Fruit fly (Drosophila melanogaster): Measurements from ENCODE around the gene GMF.
A peak's percentile ranks its signal among the peaks of the same experiment; 100 is the strongest.

Gene GMF

dm6 chr2L:16317777-16318610, 15.2 kb upstream of the GMF start (continued):
- TF ChIP-seq Atf3 (GFP tag; optimal IDR thresholded peaks at IDR 0.05) (no peak), CG3407 (GFP tag; optimal IDR thresholded peaks at IDR 0.05) (peak; percentile 61), Six4 (GFP tag; optimal IDR thresholded peaks at IDR 0.05) (peak; percentile 18), CG2875 (GFP tag; optimal IDR thresholded peaks at IDR 0.05) (peak; percentile 58), CG11247 (GFP tag; IDR thresholded peaks at IDR 0.05) (peak; percentile 51), bcd (GFP tag; optimal IDR thresholded peaks at IDR 0.05) (peak; percentile 6), D (optimal IDR thresholded peaks at IDR 0.05) (no peak), D (GFP tag; optimal IDR thresholded peaks at IDR 0.05) (peak; percentile 4), Oaz (GFP tag; IDR thresholded peaks at IDR 0.05) (no peak), az2 (GFP tag; optimal IDR thresholded peaks at IDR 0.05) (no peak), maf-S (GFP tag; optimal IDR thresholded peaks at IDR 0.05) (peak; percentile 12), CG8089 (GFP tag; optimal IDR thresholded peaks at IDR 0.05) (peak; percentile 8), YL-1 (GFP tag; optimal IDR thresholded peaks at IDR 0.05) (peak; percentile 44), wek (GFP tag; optimal IDR thresholded peaks at IDR 0.05) (peak; percentile 72), CG5180 (GFP tag; optimal IDR thresholded peaks at IDR 0.05) (peak; percentile 65), luna (GFP tag; optimal IDR thresholded peaks at IDR 0.05) (peak; percentile 28), CoRest (tag; optimal IDR thresholded peaks at IDR 0.05) (peak; percentile 16), Max (GFP tag; optimal IDR thresholded peaks at IDR 0.05) (no peak), ci (GFP tag; IDR thresholded peaks at IDR 0.05) (peak; percentile 70; the same call in 2 of the 3 replicates), CG18764 (GFP tag; optimal IDR thresholded peaks at IDR 0.05) (no peak), CG9437 (GFP tag; optimal IDR thresholded peaks at IDR 0.05) (no peak), CG43689 (GFP tag; IDR thresholded peaks at IDR 0.05) (no peak), CG2120 (GFP tag; optimal IDR thresholded peaks at IDR 0.05) (peak; percentile 42), slbo (GFP tag; IDR thresholded peaks at IDR 0.05) (0 out of 2 replicates have a peak, but pooled peaks have one; percentile 8), CG12071 (GFP tag; optimal IDR thresholded peaks at IDR 0.05) (peak; percentile 36), tup (GFP tag; optimal IDR thresholded peaks at IDR 0.05) (peak; percentile 46), NK7.1 (GFP tag; optimal IDR thresholded peaks at IDR 0.05) (peak; percentile 40), CG2129 (GFP tag; IDR thresholded peaks at IDR 0.05; ENCODE audit: partially characterized antibody) (no peak), CG12299 (tag; optimal IDR thresholded peaks at IDR 0.05) (peak; percentile 67), CG18476 (GFP tag; optimal IDR thresholded peaks at IDR 0.05) (peak; percentile 6), CG18599 (GFP tag; optimal IDR thresholded peaks at IDR 0.05) (peak; percentile 58), eve (GFP tag; optimal IDR thresholded peaks at IDR 0.05) (peak in 1 of 2 experiments; percentile 34), Nf-YB (GFP tag; optimal IDR thresholded peaks at IDR 0.05) (peak; percentile 20), da (GFP tag; optimal IDR thresholded peaks at IDR 0.05) (peak; percentile 17), CG4360 (GFP tag; IDR thresholded peaks at IDR 0.05) (peak; percentile 21; the same call in 1 of the 2 replicates), br (optimal IDR thresholded peaks at IDR 0.05) (no peak), kni (GFP tag; optimal IDR thresholded peaks at IDR 0.05) (peak; percentile 77), Rfx (GFP tag; IDR thresholded peaks at IDR 0.05) (peak; percentile 55; the same call in 1 of the 2 replicates), CG3163 (GFP tag; optimal IDR thresholded peaks at IDR 0.05) (peak; percentile 12), seq (GFP tag; IDR thresholded peaks at IDR 0.05) (peak; percentile 56; the same call in 1 of the 2 replicates), Fer3 (tag; optimal IDR thresholded peaks at IDR 0.05) (peak; percentile 43), grn (GFP tag; optimal IDR thresholded peaks at IDR 0.05) (peak; percentile 13), CG5953 (GFP tag; IDR thresholded peaks at IDR 0.05) (peak; percentile 73), Doc2 (GFP tag; IDR thresholded peaks at IDR 0.05) (no peak), cato (GFP tag; optimal IDR thresholded peaks at IDR 0.05; ENCODE audit: borderline replicate concordance) (no peak), CG6689 (GFP tag; IDR thresholded peaks at IDR 0.05) (0 out of 2 replicates have a peak, but pooled peaks have one; percentile 12), B-H1 (GFP tag; IDR thresholded peaks at IDR 0.05) (peak; percentile 30; the same call in 1 of the 3 replicates), dysf (GFP tag; IDR thresholded peaks at IDR 0.05) (peak; percentile 37; the same call in 1 of the 3 replicates), schlank (tag; optimal IDR thresholded peaks at IDR 0.05) (peak; percentile 23)

All from whole organism, embryonic.